Worm (Caenorhabditis elegans) whole organism, young adult: ENCODE results near the gene T28C6.7.
"Not testable (repeated sequence)": the region's sequence is repeated elsewhere in the genome, so short reads cannot be mapped to it uniquely, and the experiment has no call there.

Experiments
- B0035.1 ChIP-seq: sonication (generic microtip); optimal IDR thresholded peaks from 2 replicates; lab custom pipeline; 2016; ENCODE audit warnings: missing genetic modification characterization, mild to moderate bottlenecking, missing compliant biosample characterization, missing genotype, missing genetic modification reagents
- D2030.7 ChIP-seq: fragments of 200-800 bp; sonication (Bioruptor generic); IDR thresholded peaks from 2 replicates; pipeline ENCODE4 v1.3.6; 2022; ENCODE audit warnings: missing genetic modification reagents, missing genetic modification characterization, missing compliant biosample characterization
- F23B12.7 ChIP-seq: sonication (generic microtip); optimal IDR thresholded peaks from 2 replicates; lab custom pipeline; 2017; ENCODE audit warnings: missing genetic modification characterization, mild to moderate bottlenecking, missing compliant biosample characterization, antibody characterized with exemption, moderate library complexity; ENCODE audit not compliant: insufficient read depth
- F57A8.1 ChIP-seq: fragments of 200-800 bp; sonication (Bioruptor generic); optimal IDR thresholded peaks from 2 replicates; lab custom pipeline; 2018; ENCODE audit warnings: mild to moderate bottlenecking, missing genetic modification characterization, moderate library complexity, missing compliant biosample characterization
- K12H6.12 ChIP-seq: fragments of 200-800 bp; sonication (Bioruptor generic); optimal IDR thresholded peaks from 2 replicates; lab custom pipeline; 2018; ENCODE audit warnings: mild to moderate bottlenecking, missing genetic modification characterization, missing compliant biosample characterization
- akir-1 ChIP-seq: fragments of 200-800 bp; sonication (Bioruptor generic); optimal IDR thresholded peaks from 2 replicates; lab custom pipeline; 2018; ENCODE audit warnings: mild to moderate bottlenecking, missing genetic modification characterization, moderate library complexity, missing compliant biosample characterization
- atf-7 ChIP-seq: sonication (generic microtip); optimal IDR thresholded peaks from 2 replicates; lab custom pipeline; 2017; ENCODE audit warnings: mild to moderate bottlenecking, missing genetic modification characterization, missing compliant biosample characterization
- attf-6 ChIP-seq: fragments of 200-800 bp; sonication (Bioruptor generic); IDR thresholded peaks from 2 replicates; pipeline ENCODE4 v1.3.6; 2022; ENCODE audit warnings: missing genetic modification reagents, missing genetic modification characterization, missing compliant biosample characterization
- ccch-3 ChIP-seq: fragments of 200-800 bp; sonication (Bioruptor generic); optimal IDR thresholded peaks from 2 replicates; lab custom pipeline; 2018; ENCODE audit warnings: mild to moderate bottlenecking, missing genetic modification characterization, missing compliant biosample characterization
- cebp-1 ChIP-seq, 2 experiments: fragments of 200-800 bp in 1 of 2; sonication (Bioruptor generic) in 1 of 2; sonication (generic microtip) in 1 of 2; IDR thresholded peaks in 1 of 2; optimal IDR thresholded peaks in 1 of 2; 2 replicates each; pipeline versions ENCODE4 v1.3.6 to Lab custom; 2017 to 2022; ENCODE audit warnings: missing compliant biosample characterization in 2 of 2, missing genetic modification characterization in 2 of 2, mild to moderate bottlenecking in 1 of 2, missing genetic modification reagents in 1 of 2, moderate library complexity in 1 of 2
- ceh-27 ChIP-seq: fragments of 200-800 bp; sonication (Bioruptor generic); optimal IDR thresholded peaks from 2 replicates; lab custom pipeline; 2018; ENCODE audit warnings: mild to moderate bottlenecking, missing genetic modification characterization, moderate library complexity, missing compliant biosample characterization
- ceh-58 ChIP-seq: fragments of 200-800 bp; sonication (Bioruptor generic); IDR thresholded peaks from 2 replicates; pipeline ENCODE4 v1.3.6; 2022; ENCODE audit warnings: missing genetic modification characterization, missing compliant biosample characterization
- ceh-79 ChIP-seq: sonication (generic microtip); optimal IDR thresholded peaks from 2 replicates; lab custom pipeline; 2017; ENCODE audit warnings: mild to moderate bottlenecking, missing genetic modification characterization, missing compliant biosample characterization
- ceh-91 ChIP-seq: fragments of 200-800 bp; sonication (Bioruptor generic); IDR thresholded peaks from 2 replicates; pipeline ENCODE4 v1.3.6; 2022; ENCODE audit warnings: missing genetic modification reagents, missing genetic modification characterization, missing compliant biosample characterization
- dpff-1 ChIP-seq: sonication (generic microtip); optimal IDR thresholded peaks from 2 replicates; lab custom pipeline; 2017; ENCODE audit warnings: mild to moderate bottlenecking, missing genetic modification characterization, missing compliant biosample characterization
- egl-18 ChIP-seq: fragments of 200-800 bp; sonication (Bioruptor generic); IDR thresholded peaks from 2 replicates; pipeline ENCODE4 v1.3.6; 2022; ENCODE audit warnings: missing genetic modification reagents, missing genetic modification characterization, missing compliant biosample characterization
- egl-44 ChIP-seq: fragments of 200-800 bp; sonication (Bioruptor generic); IDR thresholded peaks from 2 replicates; pipeline ENCODE4 v1.3.6; 2022; ENCODE audit warnings: missing genetic modification reagents, missing genetic modification characterization, missing compliant biosample characterization
- hmg-1.2 ChIP-seq: fragments of 200-800 bp; sonication (Bioruptor generic); IDR thresholded peaks from 2 replicates; pipeline ENCODE4 v1.3.6; 2022; ENCODE audit warnings: missing genetic modification reagents, missing genetic modification characterization, missing compliant biosample characterization
- hmg-20 ChIP-seq: fragments of 200-800 bp; sonication (Bioruptor generic); IDR thresholded peaks from 2 replicates; pipeline ENCODE4 v1.3.6; 2022; ENCODE audit warnings: missing genetic modification reagents, missing genetic modification characterization, missing compliant biosample characterization
- lag-1 ChIP-seq: fragments of 200-800 bp; sonication (Bioruptor generic); IDR thresholded peaks from 2 replicates; pipeline ENCODE4 v1.3.6; 2022; ENCODE audit warnings: missing genetic modification reagents, missing genetic modification characterization, missing compliant biosample characterization
- let-526 ChIP-seq: fragments of 200-800 bp; sonication (Bioruptor generic); IDR thresholded peaks from 2 replicates; pipeline ENCODE4 v1.3.6; 2022; ENCODE audit warnings: missing genetic modification reagents, missing genetic modification characterization, missing compliant biosample characterization
- mcd-1 ChIP-seq: fragments of 200-800 bp; sonication (Bioruptor generic); IDR thresholded peaks from 2 replicates; pipeline ENCODE4 v1.3.6; 2022; ENCODE audit warnings: missing genetic modification reagents, missing genetic modification characterization, missing compliant biosample characterization
- mel-28 ChIP-seq: sonication (generic microtip); optimal IDR thresholded peaks from 2 replicates; lab custom pipeline; 2016; ENCODE audit warnings: borderline replicate concordance, mild to moderate bottlenecking, missing genetic modification characterization, missing compliant biosample characterization
- nhr-27 ChIP-seq: fragments of 200-800 bp; sonication (Bioruptor generic); optimal IDR thresholded peaks from 2 replicates; lab custom pipeline; 2018; ENCODE audit warnings: mild to moderate bottlenecking, missing genetic modification characterization, moderate library complexity, missing compliant biosample characterization
- nhr-90 ChIP-seq: sonication (generic microtip); optimal IDR thresholded peaks from 2 replicates; lab custom pipeline; 2016; ENCODE audit warnings: missing genotype, mild to moderate bottlenecking, missing genetic modification characterization, missing compliant biosample characterization
- rcor-1 ChIP-seq: fragments of 200-800 bp; sonication (Bioruptor generic); IDR thresholded peaks from 2 replicates; pipeline ENCODE4 v1.3.6; 2022; ENCODE audit warnings: missing genetic modification reagents, missing genetic modification characterization, missing compliant biosample characterization
- snpc-1.1 ChIP-seq: sonication (generic microtip); optimal IDR thresholded peaks from 2 replicates; lab custom pipeline; 2017; ENCODE audit warnings: missing genetic modification characterization, mild to moderate bottlenecking, missing compliant biosample characterization, antibody characterized with exemption, moderate library complexity, missing genotype, missing genetic modification reagents; ENCODE audit not compliant: insufficient read depth
- snpc-1.3 ChIP-seq: sonication (generic microtip); optimal IDR thresholded peaks from 2 replicates; lab custom pipeline; 2017; ENCODE audit warnings: missing genetic modification characterization, mild to moderate bottlenecking, missing compliant biosample characterization, antibody characterized with exemption, moderate library complexity, missing genotype, missing genetic modification reagents; ENCODE audit not compliant: insufficient read depth
- snpc-3.4 ChIP-seq: sonication (generic microtip); optimal IDR thresholded peaks from 2 replicates; lab custom pipeline; 2017; ENCODE audit warnings: missing genetic modification characterization, mild to moderate bottlenecking, missing compliant biosample characterization, antibody characterized with exemption, moderate library complexity, missing genotype, missing genetic modification reagents
- snpc-4 ChIP-seq, 5 experiments: fragments of 150-350 bp in 1 of 5; sonication (generic microtip) in 4 of 5; optimal IDR thresholded peaks; 2 replicates each; lab custom pipeline; 2014 to 2018; ENCODE audit warnings: missing genetic modification characterization in 5 of 5, missing biosample characterization in 3 of 5, antibody characterized with exemption in 2 of 5, mild to moderate bottlenecking in 2 of 5, missing compliant biosample characterization in 2 of 5, missing genotype in 2 of 5, moderate library complexity in 2 of 5, missing genetic modification reagents in 1 of 5
- xnd-1 ChIP-seq: sonication (generic microtip); optimal IDR thresholded peaks from 2 replicates; lab custom pipeline; 2016; ENCODE audit warnings: missing genotype, missing genetic modification reagents, missing genetic modification characterization, missing compliant biosample characterization
- ztf-3 ChIP-seq: fragments of 200-800 bp; sonication (Bioruptor generic); optimal IDR thresholded peaks from 2 replicates; lab custom pipeline; 2018; ENCODE audit warnings: mild to moderate bottlenecking, missing genetic modification characterization, missing compliant biosample characterization

T28C6.7 gene

DNA sequence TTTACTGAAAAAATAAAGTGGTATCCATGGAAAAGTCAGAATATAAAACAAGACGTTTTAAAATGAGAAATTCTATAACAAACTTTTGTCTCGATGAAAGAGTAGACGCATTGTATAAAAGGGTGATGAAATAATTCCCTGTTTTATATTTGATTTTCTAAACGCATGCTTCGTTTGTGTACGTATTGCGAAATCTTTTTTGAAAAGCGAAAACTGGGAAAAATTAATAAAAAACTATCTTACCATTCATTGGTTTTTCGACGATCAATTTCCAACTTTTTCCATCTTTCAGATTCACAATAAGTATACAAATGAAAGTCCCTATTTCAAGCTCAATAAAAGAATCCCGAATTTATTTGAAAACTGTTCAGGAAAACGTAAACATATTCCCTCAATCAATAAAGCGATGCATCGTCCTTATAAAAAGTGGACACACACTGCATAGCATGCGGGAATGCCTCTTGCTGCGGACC, 42.7 kb upstream of the T28C6.7 start, which contains the start of gene C33D9.13:
Gene C33D9.13 (minus strand): TSS at position 423 of the 473 bp plus-strand sequence.
- TF ChIP-seq ccch-3 (GFP tag; lab: Kevin White, UChicago) (no peak), cebp-1 (GFP tag; IDR thresholded peaks at IDR 0.05; lab: Robert Waterston, UW) (peak; percentile 92), cebp-1 (tag; optimal IDR thresholded peaks at IDR 0.05; lab: Kevin White, UChicago) (peak; percentile 98)

DNA sequence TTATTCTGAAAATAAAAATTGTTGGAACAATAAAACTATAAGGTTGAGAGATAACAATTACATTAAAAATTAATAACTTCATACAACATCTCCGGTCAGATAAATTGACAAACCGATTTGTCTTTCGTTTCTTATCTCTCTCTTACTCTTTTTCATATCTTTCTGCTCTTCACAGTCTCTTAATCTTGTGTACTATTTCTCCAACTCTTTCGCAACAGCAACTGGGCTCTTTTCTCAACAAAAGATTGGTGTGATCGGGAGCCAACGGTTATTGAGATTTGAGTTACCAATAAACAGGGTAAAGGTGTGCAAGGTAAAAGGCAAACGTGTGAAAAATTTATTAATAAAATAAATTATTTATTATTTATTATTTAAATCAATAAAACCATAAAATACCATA, 40.9 kb upstream of the T28C6.7 start, which contains the start of gene C33D9.8:
Gene C33D9.8 (minus strand): TSS at position 99 of the 400 bp plus-strand sequence.
- no peak for TF ChIP-seq xnd-1
- 0 out of 2 replicates have a peak, but pooled peaks have one; percentile 59 for TF ChIP-seq cebp-1 (GFP tag; IDR thresholded peaks at IDR 0.05; lab: Robert Waterston, UW)
- TF ChIP-seq cebp-1 (tag; optimal IDR thresholded peaks at IDR 0.05; lab: Kevin White, UChicago) = peak; percentile 87
- TF ChIP-seq hmg-1.2 (GFP tag; lab: Robert Waterston, UW) = peak; percentile 74; the same call in 1 of the 2 replicates

DNA sequence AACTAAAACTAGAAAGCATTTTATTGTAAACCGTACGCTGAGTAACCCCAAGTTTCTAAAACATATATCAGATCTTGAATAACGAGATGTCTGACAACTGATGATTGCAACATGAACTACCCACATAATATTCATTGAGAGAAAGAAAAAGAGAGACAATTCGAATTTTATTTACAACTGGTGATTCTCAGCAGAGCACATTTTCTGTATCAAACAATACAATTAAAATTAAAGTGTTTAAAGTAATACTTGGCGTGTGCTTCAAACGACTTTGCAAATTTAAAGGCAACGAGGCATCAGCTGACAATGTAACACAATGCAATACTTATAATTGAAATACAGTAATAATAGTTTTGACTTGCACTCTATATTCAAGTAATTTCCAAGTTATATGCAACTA, 39.6 kb upstream of the T28C6.7 start, which contains the start of gene C33D9.10:
Gene C33D9.10 (minus strand): TSS at position 101 of the 400 bp plus-strand sequence.
- TF ChIP-seq snpc-1.3 (tag; lab: Kevin White, UChicago); ceh-91 (GFP tag; lab: Robert Waterston, UW); dpff-1 (tag; lab: Kevin White, UChicago): not testable (repeated sequence)

DNA sequence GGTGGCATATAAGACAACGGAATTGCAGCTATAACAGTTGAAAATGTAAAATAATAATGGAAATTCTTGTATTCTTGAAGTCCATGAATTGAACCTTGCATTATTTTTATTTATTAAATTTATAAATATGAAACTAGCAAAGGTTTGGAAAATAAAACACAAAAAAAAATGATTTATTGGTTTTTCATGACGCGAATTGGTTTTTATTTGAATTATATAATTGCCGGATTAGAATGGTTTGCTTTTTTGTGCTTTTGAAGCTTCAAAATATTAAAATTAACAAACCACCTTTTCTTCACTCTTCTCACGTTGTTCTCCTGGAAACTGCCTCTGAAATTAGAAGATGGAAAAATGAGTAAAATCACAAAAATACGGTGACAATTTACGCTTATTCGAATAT, 37.5 kb upstream of the T28C6.7 start, which contains the start of gene sru-35:
Gene sru-35 (minus strand): TSS at position 101 of the 400 bp plus-strand sequence.
- TF ChIP-seq atf-7 (tag; lab: Kevin White, UChicago) (no peak), egl-18 (GFP tag; lab: Robert Waterston, UW) (no peak), D2030.7 (GFP tag; lab: Robert Waterston, UW) (no peak), snpc-3.4 (tag; lab: Kevin White, UChicago) (no peak), ceh-79 (tag; lab: Kevin White, UChicago) (no peak), K12H6.12 (tag; lab: Kevin White, UChicago) (no peak), lag-1 (GFP tag; lab: Robert Waterston, UW) (no peak), ceh-58 (GFP tag; lab: Robert Waterston, UW) (no peak), nhr-27 (tag; lab: Kevin White, UChicago) (no peak), F23B12.7 (no peak), snpc-4 (GFP tag; optimal IDR thresholded peaks at IDR 0.05; lab: Kevin White, UChicago) (no peak), snpc-4 (tag; optimal IDR thresholded peaks at IDR 0.05; lab: Kevin White, UChicago) (no peak), akir-1 (GFP tag; lab: Kevin White, UChicago) (no peak), egl-44 (no peak), snpc-1.1 (tag; lab: Kevin White, UChicago) (no peak), mel-28 (tag; lab: Kevin White, UChicago) (no peak), rcor-1 (no peak), mcd-1 (no peak), B0035.1 (no peak), let-526 (GFP tag; lab: Robert Waterston, UW) (no peak), nhr-90 (tag; lab: Kevin White, UChicago) (no peak)

DNA sequence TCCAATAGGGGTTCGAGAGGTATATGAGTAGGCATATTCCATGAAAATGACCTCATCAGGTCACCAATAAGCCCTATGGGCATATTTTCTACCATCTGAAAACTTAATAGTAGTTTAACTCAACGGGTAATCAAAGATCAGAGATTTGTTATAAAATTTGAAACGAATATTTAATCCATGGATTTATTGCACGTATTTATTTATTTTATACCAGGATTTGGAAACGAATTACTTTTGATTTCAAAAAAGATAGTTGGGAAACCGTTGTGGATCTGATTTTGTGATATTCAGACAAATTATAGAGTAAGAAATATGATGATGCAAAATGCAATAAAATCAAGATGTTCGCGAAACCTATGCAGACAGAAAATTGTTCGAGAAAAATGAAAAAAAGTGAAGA, 34.8 kb upstream of the T28C6.7 start, which contains the start of gene C33D9.3:
Gene C33D9.3 (minus strand): TSS at position 101 of the 400 bp plus-strand sequence.
- TF ChIP-seq hmg-20 (GFP tag; lab: Robert Waterston, UW) (no peak), ztf-3 (GFP tag; lab: Kevin White, UChicago) (no peak), attf-6 (GFP tag; lab: Robert Waterston, UW) (no peak), F57A8.1 (GFP tag; lab: Kevin White, UChicago) (no peak), ceh-27 (GFP tag; lab: Kevin White, UChicago) (no peak)
